Fruit fly (Drosophila melanogaster): ENCODE results near the gene RpS17.

The RpS17 gene

dm6 chr3L:9460775-9461491 is 31.3 kb upstream of the RpS17 start, which contains the start of the genes CG3434 and CG44838 (continued):
- TF ChIP-seq Eip75B (GFP tag; optimal IDR thresholded peaks at IDR 0.05) = peak; percentile 70
- peak; percentile 86 for TF ChIP-seq Sox14 (GFP tag; optimal IDR thresholded peaks at IDR 0.05)
- no peak for TF ChIP-seq Hr38 (GFP tag; optimal IDR thresholded peaks at IDR 0.05)
- TF ChIP-seq CG10669 (GFP tag; optimal IDR thresholded peaks at IDR 0.05) = peak; percentile 28
- TF ChIP-seq dsx (GFP tag; optimal IDR thresholded peaks at IDR 0.05; ENCODE audit: poor library complexity, severe bottlenecking) = peak; percentile 47
- TF ChIP-seq CG8119 (GFP tag; IDR thresholded peaks at IDR 0.05) = peak; percentile 72
- TF ChIP-seq cyc (GFP tag; optimal IDR thresholded peaks at IDR 0.05) = peak; percentile 69
- TF ChIP-seq CG6854 (GFP tag; optimal IDR thresholded peaks at IDR 0.05) = peak; percentile 53
- peak; percentile 12 for TF ChIP-seq CG16779 (tag; optimal IDR thresholded peaks at IDR 0.05)
- TF ChIP-seq CG6808 (GFP tag; optimal IDR thresholded peaks at IDR 0.05) = peak; percentile 41
- TF ChIP-seq Ets21C (GFP tag; optimal IDR thresholded peaks at IDR 0.05) = peak; percentile 46
- TF ChIP-seq Blimp-1 (GFP tag; optimal IDR thresholded peaks at IDR 0.05) = no peak
- TF ChIP-seq CG31627 (GFP tag; optimal IDR thresholded peaks at IDR 0.05) = peak; percentile 77
- TF ChIP-seq Lpt (GFP tag; optimal IDR thresholded peaks at IDR 0.05) = peak; percentile 61
- TF ChIP-seq achi (GFP tag; optimal IDR thresholded peaks at IDR 0.05) = peak; percentile 71
- TF ChIP-seq CG6792 (GFP tag; optimal IDR thresholded peaks at IDR 0.05) = peak; percentile 49
- TF ChIP-seq CG3032 (tag; optimal IDR thresholded peaks at IDR 0.05) = peak; percentile 75
- TF ChIP-seq OdsH (GFP tag; optimal IDR thresholded peaks at IDR 0.05) = peak; percentile 68
- peak; percentile 77 for TF ChIP-seq acj6 (GFP tag; optimal IDR thresholded peaks at IDR 0.05)
- peak; percentile 5 for TF ChIP-seq fd85E (GFP tag; optimal IDR thresholded peaks at IDR 0.05)
- TF ChIP-seq CG8632 (GFP tag; optimal IDR thresholded peaks at IDR 0.05) = peak; percentile 65
- TF ChIP-seq salr (GFP tag; optimal IDR thresholded peaks at IDR 0.05) = peak; percentile 14 to 36
- TF ChIP-seq CG34406 (GFP tag; optimal IDR thresholded peaks at IDR 0.05) = peak; percentile 62
- peak; percentile 81 for TF ChIP-seq Met (GFP tag; optimal IDR thresholded peaks at IDR 0.05)
- peak; percentile 77 for TF ChIP-seq CG6163 (GFP tag; IDR thresholded peaks at IDR 0.05)
- peak; percentile 9 for TF ChIP-seq spab (GFP tag; optimal IDR thresholded peaks at IDR 0.05)
- peak; percentile 37 for TF ChIP-seq CG1621 (tag; optimal IDR thresholded peaks at IDR 0.05)
- peak; percentile 76 for TF ChIP-seq CG3919 (GFP tag; optimal IDR thresholded peaks at IDR 0.05)
- peak; percentile 82 for TF ChIP-seq esn (GFP tag; optimal IDR thresholded peaks at IDR 0.05)
- TF ChIP-seq vri (GFP tag; optimal IDR thresholded peaks at IDR 0.05) = peak; percentile 54
- peak; percentile 33 for TF ChIP-seq CG8319 (GFP tag; optimal IDR thresholded peaks at IDR 0.05)
- TF ChIP-seq svp (GFP tag) = peak; percentile 90
- TF ChIP-seq CG4318 (GFP tag; optimal IDR thresholded peaks at IDR 0.05) = peak; percentile 48
- TF ChIP-seq CG11762 (GFP tag; optimal IDR thresholded peaks at IDR 0.05; ENCODE audit: insufficient read depth) = peak; percentile 20
- TF ChIP-seq fkh (GFP tag; optimal IDR thresholded peaks at IDR 0.05) = peak; percentile 93
- peak; percentile 29 for TF ChIP-seq CG7368 (GFP tag; optimal IDR thresholded peaks at IDR 0.05)
- TF ChIP-seq Hr39 (GFP tag; optimal IDR thresholded peaks at IDR 0.05) = peak; percentile 72

- TF ChIP-seq CG7368 (GFP tag; optimal IDR thresholded peaks at IDR 0.05) = peak; percentile 98
- TF ChIP-seq CG16779 (tag; optimal IDR thresholded peaks at IDR 0.05) = peak; percentile 99
- peak; percentile 100 for TF ChIP-seq Gug (GFP tag; IDR thresholded peaks at IDR 0.05)
- peak; percentile 99 for TF ChIP-seq vri (GFP tag; optimal IDR thresholded peaks at IDR 0.05)
- TF ChIP-seq salr (GFP tag; optimal IDR thresholded peaks at IDR 0.05) = peak; percentile 99
- peak; percentile 100 for TF ChIP-seq CG32006 (GFP tag; optimal IDR thresholded peaks at IDR 0.05)
- TF ChIP-seq CG8632 (GFP tag; optimal IDR thresholded peaks at IDR 0.05) = peak; percentile 99
- peak; percentile 99 for TF ChIP-seq CG6808 (GFP tag; optimal IDR thresholded peaks at IDR 0.05)
- peak; percentile 99 for TF ChIP-seq fd59A (GFP tag; optimal IDR thresholded peaks at IDR 0.05)
- peak; percentile 99 for TF ChIP-seq Met (GFP tag; optimal IDR thresholded peaks at IDR 0.05)
- TF ChIP-seq Smox (GFP tag; optimal IDR thresholded peaks at IDR 0.05) = peak; percentile 99
- TF ChIP-seq CG1621 (tag; optimal IDR thresholded peaks at IDR 0.05) = peak; percentile 99
- peak; percentile 99 for TF ChIP-seq CG11294 (GFP tag; IDR thresholded peaks at IDR 0.05)
- peak; percentile 99 for TF ChIP-seq CG34406 (GFP tag; optimal IDR thresholded peaks at IDR 0.05)
- TF ChIP-seq CG8319 (GFP tag; optimal IDR thresholded peaks at IDR 0.05) = peak; percentile 98
- peak; percentile 92 for TF ChIP-seq fkh (GFP tag; optimal IDR thresholded peaks at IDR 0.05)
- TF ChIP-seq cyc (GFP tag; optimal IDR thresholded peaks at IDR 0.05) = peak; percentile 99
- peak; percentile 99 for TF ChIP-seq achi (GFP tag; optimal IDR thresholded peaks at IDR 0.05)
- TF ChIP-seq Hr38 (GFP tag; optimal IDR thresholded peaks at IDR 0.05) = peak; percentile 96
- TF ChIP-seq CG8119 (GFP tag; IDR thresholded peaks at IDR 0.05) = peak; percentile 100
- TF ChIP-seq Ets21C (GFP tag; optimal IDR thresholded peaks at IDR 0.05) = peak; percentile 99
- peak; percentile 98 for TF ChIP-seq Ets96B (tag; optimal IDR thresholded peaks at IDR 0.05)
- peak; percentile 99 for TF ChIP-seq spab (GFP tag; optimal IDR thresholded peaks at IDR 0.05)
- TF ChIP-seq Eip93F (GFP tag; optimal IDR thresholded peaks at IDR 0.05) = peak; percentile 98
- TF ChIP-seq CG11902 (GFP tag; optimal IDR thresholded peaks at IDR 0.05) = peak; percentile 99
- peak; percentile 100 for TF ChIP-seq CG6163 (GFP tag; IDR thresholded peaks at IDR 0.05)
- TF ChIP-seq Sox14 (GFP tag; optimal IDR thresholded peaks at IDR 0.05) = peak; percentile 100
- TF ChIP-seq CG3032 (tag; optimal IDR thresholded peaks at IDR 0.05) = peak; percentile 98
- TF ChIP-seq CG11762 (GFP tag; optimal IDR thresholded peaks at IDR 0.05; ENCODE audit: insufficient read depth) = peak; percentile 99
- TF ChIP-seq OdsH (GFP tag; optimal IDR thresholded peaks at IDR 0.05) = peak; percentile 99
These were observed 28.0 kb upstream of the RpS17 start, which contains the start of gene CG3437 for dm6 chr3L:9457619-9458092. TSS of gene CG3437 (minus strand) at chr3L:9457669.
